Fruit fly (Drosophila melanogaster) whole organism: ENCODE results near the gene CG15047.

Source experiments
- CG8478 ChIP-seq: fragments of >200 bp; optimal IDR thresholded peaks from 2 replicates; lab custom pipeline; 2018; ENCODE audit warnings: inconsistent platforms
- Dll ChIP-seq: fragments of >200 bp; optimal IDR thresholded peaks from 2 replicates; lab custom pipeline; 2017
- EcR ChIP-seq, 2 experiments: fragments of >200 bp; optimal IDR thresholded peaks; 2 replicates each; lab custom pipeline; 2017; ENCODE audit warnings: missing biosample characterization in 2 of 2, missing genetic modification characterization in 2 of 2, missing genetic modification reagents in 2 of 2
- pan ChIP-seq: fragments of >200 bp; optimal IDR thresholded peaks from 2 replicates; lab custom pipeline; 2017
- psq ChIP-seq: fragments of >200 bp; optimal IDR thresholded peaks from 2 replicates; lab custom pipeline; 2017
- usp ChIP-seq: fragments of >200 bp; optimal IDR thresholded peaks from 2 replicates; lab custom pipeline; 2017; ENCODE audit warnings: missing biosample characterization, missing genetic modification characterization, mixed read lengths

DNA sequence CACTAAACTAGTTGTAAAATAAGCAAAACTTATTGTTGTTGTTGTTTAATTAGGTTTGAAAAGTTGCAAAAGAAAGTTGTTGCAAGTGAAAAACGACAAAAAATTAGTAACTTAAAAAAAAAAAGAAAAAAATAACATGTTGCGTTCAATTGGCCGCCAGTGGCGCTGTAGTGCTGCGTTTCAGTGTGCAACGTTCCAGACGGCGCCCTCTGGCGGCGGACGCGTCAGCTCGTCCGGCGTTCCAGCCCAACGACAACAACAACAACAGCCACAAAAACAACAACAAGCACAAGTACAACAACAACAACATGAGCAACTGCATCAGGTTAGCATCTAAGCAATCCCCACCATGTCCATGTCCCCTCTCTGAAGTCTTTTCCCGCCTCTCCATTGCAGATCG is 11.1 kb upstream of the CG15047 start:
- TF ChIP-seq usp (GFP tag; lab: Kevin White, UChicago) (no peak), pan (no peak), psq (no peak), EcR (GFP tag; optimal IDR thresholded peaks at IDR 0.05; lab: Kevin White, UChicago) (no peak), Dll (no peak), CG8478 (lab: Kevin White, UChicago) (no peak)
